Fruit fly (Drosophila melanogaster) whole organism, prepupa: Measurements from ENCODE around the gene CG14052.
A peak's percentile ranks its signal among the peaks of the same experiment; 100 is the strongest.

Source experiments
- CG10669 ChIP-seq: fragments of 200-800 bp; sonication (Bioruptor generic); optimal IDR thresholded peaks from 3 replicates; lab custom pipeline; 2018; ENCODE audit warnings: missing biosample characterization, mild to moderate bottlenecking, missing genetic modification characterization, moderate library complexity
- CG11294 ChIP-seq: fragments of 200-800 bp; sonication (Bioruptor generic); IDR thresholded peaks from 2 replicates; pipeline ENCODE4 v1.3.6; 2022; ENCODE audit warnings: missing biosample characterization, missing genetic modification characterization
- CG1621 ChIP-seq: fragments of 200-800 bp; sonication (Bioruptor generic); optimal IDR thresholded peaks from 3 replicates; lab custom pipeline; 2018; ENCODE audit warnings: missing biosample characterization, mild to moderate bottlenecking, missing genetic modification characterization
- CG16779 ChIP-seq: fragments of 200-800 bp; sonication (Bioruptor generic); optimal IDR thresholded peaks from 3 replicates; lab custom pipeline; 2017; ENCODE audit warnings: missing biosample characterization, mild to moderate bottlenecking, missing genetic modification characterization
- CG3032 ChIP-seq: fragments of 200-800 bp; optimal IDR thresholded peaks from 2 replicates; lab custom pipeline; 2019; ENCODE audit warnings: missing biosample characterization, mild to moderate bottlenecking, missing genetic modification characterization, moderate library complexity
- CG3919 ChIP-seq: fragments of 200-800 bp; sonication (Bioruptor generic); optimal IDR thresholded peaks from 3 replicates; lab custom pipeline; 2016; ENCODE audit warnings: missing biosample characterization, missing genetic modification characterization
- CG4318 ChIP-seq: fragments of 200-800 bp; sonication (Bioruptor generic); optimal IDR thresholded peaks from 3 replicates; lab custom pipeline; 2017; ENCODE audit warnings: missing biosample characterization, mild to moderate bottlenecking, missing genetic modification characterization
- CG6276 ChIP-seq: fragments of 200-800 bp; sonication (Bioruptor generic); optimal IDR thresholded peaks from 2 replicates; lab custom pipeline; 2017; ENCODE audit warnings: missing biosample characterization, mild to moderate bottlenecking, missing genetic modification characterization
- CG6792 ChIP-seq: fragments of 200-800 bp; sonication (Bioruptor generic); optimal IDR thresholded peaks from 3 replicates; lab custom pipeline; 2016; ENCODE audit warnings: missing biosample characterization, missing genetic modification characterization
- CG6808 ChIP-seq: fragments of 200-800 bp; sonication (Bioruptor generic); optimal IDR thresholded peaks from 3 replicates; lab custom pipeline; 2017; ENCODE audit warnings: missing biosample characterization, missing genetic modification characterization, mild to moderate bottlenecking, moderate library complexity, missing genetic modification reagents
- CG6854 ChIP-seq: fragments of 200-800 bp; sonication (Bioruptor generic); optimal IDR thresholded peaks from 2 replicates; lab custom pipeline; 2017; ENCODE audit warnings: missing biosample characterization, mild to moderate bottlenecking, missing genetic modification characterization
- CG8319 ChIP-seq: fragments of 200-800 bp; sonication (Bioruptor generic); optimal IDR thresholded peaks from 3 replicates; lab custom pipeline; 2016; ENCODE audit warnings: missing biosample characterization, missing genetic modification characterization
- CG9139 ChIP-seq: fragments of 200-800 bp; sonication (Bioruptor generic); optimal IDR thresholded peaks from 3 replicates; lab custom pipeline; 2017; ENCODE audit warnings: missing biosample characterization, mild to moderate bottlenecking, missing genetic modification characterization
- Eip78C ChIP-seq: fragments of 200-800 bp; sonication (Bioruptor generic); peaks from one replicate; lab custom pipeline; 2016; ENCODE audit warnings: missing biosample characterization, missing genetic modification characterization
- Ets21C ChIP-seq: fragments of 200-800 bp; sonication (Bioruptor generic); optimal IDR thresholded peaks from 3 replicates; lab custom pipeline; 2016; ENCODE audit warnings: missing biosample characterization, missing genetic modification characterization
- Ets96B ChIP-seq: fragments of 200-800 bp; optimal IDR thresholded peaks from 2 replicates; lab custom pipeline; 2019; ENCODE audit warnings: missing biosample characterization, mild to moderate bottlenecking, missing genetic modification characterization, moderate library complexity
- Gug ChIP-seq: fragments of 200-800 bp; sonication (Bioruptor generic); IDR thresholded peaks from 2 replicates; pipeline ENCODE4 v1.3.6; 2022; ENCODE audit warnings: missing biosample characterization, missing genetic modification characterization
- Hr38 ChIP-seq: sonication (Bioruptor generic); optimal IDR thresholded peaks from 2 replicates; lab custom pipeline; 2016; ENCODE audit warnings: missing biosample characterization, missing genetic modification characterization
- Hr39 ChIP-seq: fragments of 200-800 bp; sonication (Bioruptor generic); optimal IDR thresholded peaks from 2 replicates; lab custom pipeline; 2016; ENCODE audit warnings: missing biosample characterization, missing genetic modification characterization
- Hr4 ChIP-seq: fragments of 200-800 bp; sonication (Bioruptor generic); optimal IDR thresholded peaks from 3 replicates; lab custom pipeline; 2016; ENCODE audit warnings: missing biosample characterization, missing genetic modification characterization
- Lpt ChIP-seq: fragments of 200-800 bp; sonication (Bioruptor generic); optimal IDR thresholded peaks from 3 replicates; lab custom pipeline; 2016; ENCODE audit warnings: missing biosample characterization, missing genetic modification characterization
- Met ChIP-seq: fragments of 200-800 bp; sonication (Bioruptor generic); optimal IDR thresholded peaks from 3 replicates; lab custom pipeline; 2016; ENCODE audit warnings: missing biosample characterization, missing genetic modification characterization
- OdsH ChIP-seq: fragments of 200-800 bp; sonication (Bioruptor generic); optimal IDR thresholded peaks from 3 replicates; lab custom pipeline; 2016; ENCODE audit warnings: missing biosample characterization, missing genetic modification characterization
- Sox15 ChIP-seq: fragments of 200-800 bp; sonication (Bioruptor generic); optimal IDR thresholded peaks from 3 replicates; lab custom pipeline; 2016; ENCODE audit warnings: missing biosample characterization, missing genetic modification characterization
- dac ChIP-seq: fragments of 200-800 bp; sonication (Bioruptor generic); optimal IDR thresholded peaks from 2 replicates; lab custom pipeline; 2017; ENCODE audit warnings: missing biosample characterization, mild to moderate bottlenecking, missing genetic modification characterization
- dsx ChIP-seq: fragments of 200-800 bp; optimal IDR thresholded peaks from 3 replicates; lab custom pipeline; 2019; ENCODE audit warnings: missing biosample characterization, mild to moderate bottlenecking, missing genetic modification characterization, moderate library complexity; ENCODE audit not compliant: poor library complexity, severe bottlenecking
- eg ChIP-seq: fragments of 200-800 bp; sonication (Bioruptor generic); IDR thresholded peaks from 3 replicates; pipeline ENCODE4 v1.3.6; 2022; ENCODE audit warnings: missing biosample characterization, missing genetic modification characterization
- esn ChIP-seq: fragments of 200-800 bp; sonication (Bioruptor generic); optimal IDR thresholded peaks from 2 replicates; lab custom pipeline; 2016; ENCODE audit warnings: missing biosample characterization, mild to moderate bottlenecking, missing genetic modification characterization, moderate library complexity
- fd85E ChIP-seq: fragments of 200-800 bp; sonication (Bioruptor generic); optimal IDR thresholded peaks from 3 replicates; lab custom pipeline; 2016; ENCODE audit warnings: missing biosample characterization, missing genetic modification characterization
- fkh ChIP-seq: fragments of 200-800 bp; sonication (Bioruptor generic); optimal IDR thresholded peaks from 3 replicates; lab custom pipeline; 2017; ENCODE audit warnings: missing biosample characterization, mild to moderate bottlenecking, missing genetic modification characterization, moderate library complexity
- lz ChIP-seq: fragments of 200-800 bp; sonication (Bioruptor generic); optimal IDR thresholded peaks from 3 replicates; lab custom pipeline; 2016; ENCODE audit warnings: missing biosample characterization, missing genetic modification characterization
- svp ChIP-seq: fragments of 200-800 bp; sonication (Bioruptor generic); peaks from one replicate; lab custom pipeline; 2016; ENCODE audit warnings: missing biosample characterization, missing genetic modification characterization
- topi ChIP-seq: fragments of 200-800 bp; sonication (Bioruptor generic); optimal IDR thresholded peaks from 3 replicates; lab custom pipeline; 2016; ENCODE audit warnings: missing biosample characterization, missing genetic modification characterization
- vri ChIP-seq: fragments of 200-800 bp; sonication (Bioruptor generic); optimal IDR thresholded peaks from 3 replicates; lab custom pipeline; 2016; ENCODE audit warnings: missing biosample characterization, mild to moderate bottlenecking, missing genetic modification characterization

Gene CG14052

dm6 chrX:2186555-2186954 is 37.0 kb upstream of the CG14052 start, which contains the start of gene CG17777:
TSS of gene CG17777 (plus strand) at chrX:2186855.
- no peak for TF ChIP-seq esn (GFP tag; lab: Kevin White, UChicago)
- TF ChIP-seq CG6808 (GFP tag; lab: Kevin White, UChicago): no peak
- TF ChIP-seq Ets21C: no peak
- TF ChIP-seq dsx (GFP tag; lab: Kevin White, UChicago): no peak
- TF ChIP-seq Hr38 (GFP tag; lab: Kevin White, UChicago): no peak
- TF ChIP-seq CG6792 (GFP tag; lab: Kevin White, UChicago): no peak
- TF ChIP-seq vri (GFP tag; lab: Kevin White, UChicago): no peak
- no peak for TF ChIP-seq Gug (GFP tag; lab: Robert Waterston, UW)
- no peak for TF ChIP-seq Ets96B (tag; lab: Kevin White, UChicago)
- TF ChIP-seq CG4318 (GFP tag; lab: Kevin White, UChicago): no peak
- TF ChIP-seq CG11294 (GFP tag; lab: Robert Waterston, UW): no peak
- TF ChIP-seq CG1621 (tag; lab: Kevin White, UChicago): no peak
- TF ChIP-seq Hr4 (GFP tag; lab: Kevin White, UChicago): no peak

dm6 chrX:2187520-2187919 is 36.0 kb upstream of the CG14052 start, which contains the start of gene CG3457:
TSS of gene CG3457 (plus strand) at chrX:2187820.
- no peak for TF ChIP-seq fd85E (GFP tag; lab: Kevin White, UChicago)
- no peak for TF ChIP-seq dac (GFP tag; lab: Kevin White, UChicago)
- no peak for TF ChIP-seq dsx (GFP tag; lab: Kevin White, UChicago)
- TF ChIP-seq, all 60 proteins: peak for 0

- TF ChIP-seq Ets21C: no peak
- no peak for TF ChIP-seq OdsH (GFP tag; lab: Kevin White, UChicago)
- no peak for TF ChIP-seq eg (GFP tag; lab: Robert Waterston, UW)
- no peak for TF ChIP-seq Sox15
- no peak for TF ChIP-seq Met (GFP tag; lab: Kevin White, UChicago)
- TF ChIP-seq Ets96B (tag; lab: Kevin White, UChicago): no peak
These were observed 34.7 kb upstream of the CG14052 start, which contains the start of gene Mct1 for dm6 chrX:2188888-2189287. TSS of gene Mct1 (plus strand) at chrX:2189188.

- TF ChIP-seq CG6276 (GFP tag; lab: Kevin White, UChicago) (no peak), svp (peak; percentile 81), Hr39 (GFP tag; lab: Kevin White, UChicago) (no peak), Lpt (GFP tag; lab: Kevin White, UChicago) (no peak), CG16779 (tag; lab: Kevin White, UChicago) (no peak), CG9139 (GFP tag; lab: Kevin White, UChicago) (no peak), dac (GFP tag; lab: Kevin White, UChicago) (no peak), Eip78C (GFP tag; lab: Kevin White, UChicago) (no peak), fkh (peak; percentile 49), topi (no peak)
These were observed 31.7 kb upstream of the CG14052 start for dm6 chrX:2191896-2192295.

- TF ChIP-seq svp (peak; percentile 58), CG3032 (tag; lab: Kevin White, UChicago) (no peak), vri (GFP tag; lab: Kevin White, UChicago) (peak; percentile 82), Met (GFP tag; lab: Kevin White, UChicago) (no peak)
These were observed 30.4 kb upstream of the CG14052 start for dm6 chrX:2193158-2193557.

dm6 chrX:2193809-2194207 is 29.7 kb upstream of the CG14052 start, which contains the start of gene CG14053:
TSS of gene CG14053 (minus strand) at chrX:2193909.
- TF ChIP-seq CG8319 (GFP tag; lab: Kevin White, UChicago) (no peak), CG3919 (GFP tag; lab: Kevin White, UChicago) (no peak), fkh (no peak), CG10669 (GFP tag; lab: Kevin White, UChicago) (no peak), lz (no peak), CG6854 (no peak), svp (no peak), Sox15 (no peak), OdsH (GFP tag; lab: Kevin White, UChicago) (no peak)
